Worm (Caenorhabditis elegans) whole organism, young adult: ENCODE measurements around the gene Y43F8B.15.

ENCODE experiments used
- B0035.1 ChIP-seq: sonication (generic microtip); optimal IDR thresholded peaks from 2 replicates; lab custom pipeline; 2016; ENCODE audit warnings: missing genetic modification characterization, mild to moderate bottlenecking, missing compliant biosample characterization, missing genotype, missing genetic modification reagents
- F10E7.11 ChIP-seq: sonication (generic microtip); optimal IDR thresholded peaks from 2 replicates; lab custom pipeline; 2017; ENCODE audit warnings: mild to moderate bottlenecking, missing genetic modification characterization, moderate library complexity, missing compliant biosample characterization
- F22D6.2 ChIP-seq: sonication (generic microtip); optimal IDR thresholded peaks from 2 replicates; lab custom pipeline; 2016; ENCODE audit warnings: mild to moderate bottlenecking, missing genetic modification characterization, missing compliant biosample characterization
- F33H1.4 ChIP-seq: fragments of 200-800 bp; sonication (Bioruptor generic); IDR thresholded peaks from 2 replicates; pipeline ENCODE4 v1.3.6; 2022; ENCODE audit warnings: missing genetic modification reagents, missing genetic modification characterization, missing compliant biosample characterization
- F37B4.10 ChIP-seq: fragments of 200-800 bp; sonication (Bioruptor generic); IDR thresholded peaks from 2 replicates; pipeline ENCODE4 v1.3.6; 2022; ENCODE audit warnings: missing genetic modification characterization, missing compliant biosample characterization
- F49E8.2 ChIP-seq: sonication (generic microtip); optimal IDR thresholded peaks from 3 replicates; lab custom pipeline; 2017; ENCODE audit warnings: missing genetic modification characterization, mild to moderate bottlenecking, missing compliant biosample characterization, antibody characterized with exemption, moderate library complexity; ENCODE audit not compliant: insufficient read depth
- T26A5.8 ChIP-seq: sonication (generic microtip); optimal IDR thresholded peaks from 2 replicates; lab custom pipeline; 2016; ENCODE audit warnings: missing genetic modification characterization, missing compliant biosample characterization
- Y53F4B.3 ChIP-seq: fragments of 200-800 bp; sonication (Bioruptor generic); IDR thresholded peaks from 2 replicates; pipeline ENCODE4 v1.3.6; 2022; ENCODE audit warnings: missing genetic modification reagents, missing genetic modification characterization, missing compliant biosample characterization
- Y56A3A.18 ChIP-seq: fragments of 200-800 bp; sonication (Bioruptor generic); IDR thresholded peaks from 2 replicates; pipeline ENCODE4 v1.3.6; 2022; ENCODE audit warnings: missing genetic modification reagents, missing genetic modification characterization, missing compliant biosample characterization
- Y67H2A.10 ChIP-seq: fragments of 200-800 bp; sonication (Bioruptor generic); conservative IDR thresholded peaks from 2 replicates; pipeline ENCODE4 v1.3.6; 2022; ENCODE audit warnings: missing genetic modification reagents, missing genetic modification characterization, missing compliant biosample characterization
- aptf-2 ChIP-seq: fragments of 200-800 bp; sonication (Bioruptor generic); conservative IDR thresholded peaks from 2 replicates; pipeline ENCODE4 v1.3.6; 2022; ENCODE audit warnings: missing genetic modification reagents, missing genetic modification characterization, missing compliant biosample characterization
- atf-7 ChIP-seq: sonication (generic microtip); optimal IDR thresholded peaks from 2 replicates; lab custom pipeline; 2017; ENCODE audit warnings: mild to moderate bottlenecking, missing genetic modification characterization, missing compliant biosample characterization
- bed-1 ChIP-seq: fragments of 200-800 bp; sonication (Bioruptor generic); IDR thresholded peaks from 2 replicates; pipeline ENCODE4 v1.3.6; 2022; ENCODE audit warnings: missing genetic modification reagents, missing genetic modification characterization, missing compliant biosample characterization
- cebp-1 ChIP-seq, 2 experiments: fragments of 200-800 bp in 1 of 2; sonication (Bioruptor generic) in 1 of 2; sonication (generic microtip) in 1 of 2; IDR thresholded peaks in 1 of 2; optimal IDR thresholded peaks in 1 of 2; 2 replicates each; pipeline versions ENCODE4 v1.3.6 to Lab custom; 2017 to 2022; ENCODE audit warnings: missing compliant biosample characterization in 2 of 2, missing genetic modification characterization in 2 of 2, mild to moderate bottlenecking in 1 of 2, missing genetic modification reagents in 1 of 2, moderate library complexity in 1 of 2
- cebp-2 ChIP-seq: fragments of 200-800 bp; sonication (Bioruptor generic); IDR thresholded peaks from 2 replicates; pipeline ENCODE4 v1.3.6; 2022; ENCODE audit warnings: missing genetic modification characterization, missing compliant biosample characterization
- dpff-1 ChIP-seq: sonication (generic microtip); optimal IDR thresholded peaks from 2 replicates; lab custom pipeline; 2017; ENCODE audit warnings: mild to moderate bottlenecking, missing genetic modification characterization, missing compliant biosample characterization
- egrh-3 ChIP-seq: fragments of 200-800 bp; sonication (Bioruptor generic); IDR thresholded peaks from 2 replicates; pipeline ENCODE4 v1.3.6; 2022; ENCODE audit warnings: missing genetic modification reagents, missing genetic modification characterization, missing compliant biosample characterization
- fkh-3 ChIP-seq: sonication (generic microtip); optimal IDR thresholded peaks from 2 replicates; lab custom pipeline; 2016; ENCODE audit warnings: mild to moderate bottlenecking, missing genetic modification characterization, missing compliant biosample characterization
- him-1 ChIP-seq: sonication (generic microtip); optimal IDR thresholded peaks from 2 replicates; lab custom pipeline; 2016; ENCODE audit warnings: missing genotype, missing genetic modification reagents, missing genetic modification characterization, missing compliant biosample characterization
- hlh-26 ChIP-seq: fragments of 200-800 bp; sonication (Bioruptor generic); conservative IDR thresholded peaks from 2 replicates; pipeline ENCODE4 v1.3.6; 2022; ENCODE audit warnings: missing genetic modification reagents, missing genetic modification characterization, missing compliant biosample characterization
- lir-1 ChIP-seq: fragments of 200-800 bp; sonication (Bioruptor generic); conservative IDR thresholded peaks from 2 replicates; pipeline ENCODE4 v1.3.6; 2022; ENCODE audit warnings: missing genetic modification reagents, missing genetic modification characterization, missing compliant biosample characterization
- madf-6 ChIP-seq: fragments of 200-800 bp; sonication (Bioruptor generic); IDR thresholded peaks from 2 replicates; pipeline ENCODE4 v1.3.6; 2022; ENCODE audit warnings: missing genetic modification reagents, missing genetic modification characterization, missing compliant biosample characterization
- mcd-1 ChIP-seq: fragments of 200-800 bp; sonication (Bioruptor generic); IDR thresholded peaks from 2 replicates; pipeline ENCODE4 v1.3.6; 2022; ENCODE audit warnings: missing genetic modification reagents, missing genetic modification characterization, missing compliant biosample characterization
- mes-4 ChIP-seq: sonication (generic microtip); optimal IDR thresholded peaks from 2 replicates; lab custom pipeline; 2016; ENCODE audit warnings: missing genotype, missing genetic modification characterization, missing compliant biosample characterization
- nfyb-1 ChIP-seq: fragments of 200-800 bp; sonication (Bioruptor generic); IDR thresholded peaks from 2 replicates; pipeline ENCODE4 v1.3.6; 2022; ENCODE audit warnings: missing genetic modification reagents, missing genetic modification characterization, missing compliant biosample characterization
- nhr-120 ChIP-seq: fragments of 200-800 bp; sonication (Bioruptor generic); IDR thresholded peaks from 2 replicates; pipeline ENCODE4 v1.3.6; 2022; ENCODE audit warnings: missing genetic modification characterization, missing compliant biosample characterization
- rpc-1 ChIP-seq, 2 experiments: fragments of 150-350 bp in 1 of 2; sonication (generic microtip) in 1 of 2; optimal IDR thresholded peaks; 2 replicates each; lab custom pipeline; 2014 to 2018; ENCODE audit warnings: missing biosample characterization in 1 of 2, missing genetic modification characterization in 1 of 2, missing genetic modification reagents in 1 of 2, missing genotype in 1 of 2
- sdz-38 ChIP-seq: sonication (generic microtip); optimal IDR thresholded peaks from 2 replicates; lab custom pipeline; 2016; ENCODE audit warnings: missing genotype, missing genetic modification characterization, missing compliant biosample characterization
- snpc-1.1 ChIP-seq: sonication (generic microtip); optimal IDR thresholded peaks from 2 replicates; lab custom pipeline; 2017; ENCODE audit warnings: missing genetic modification characterization, mild to moderate bottlenecking, missing compliant biosample characterization, antibody characterized with exemption, moderate library complexity, missing genotype, missing genetic modification reagents; ENCODE audit not compliant: insufficient read depth
- snpc-3.4 ChIP-seq: sonication (generic microtip); optimal IDR thresholded peaks from 2 replicates; lab custom pipeline; 2017; ENCODE audit warnings: missing genetic modification characterization, mild to moderate bottlenecking, missing compliant biosample characterization, antibody characterized with exemption, moderate library complexity, missing genotype, missing genetic modification reagents
- tbp1 ChIP-seq: fragments of 200-800 bp; sonication (Bioruptor generic); optimal IDR thresholded peaks from 2 replicates; lab custom pipeline; 2018; ENCODE audit warnings: mild to moderate bottlenecking, missing genetic modification characterization, missing compliant biosample characterization
- tbx-9 ChIP-seq: sonication (generic microtip); optimal IDR thresholded peaks from 2 replicates; lab custom pipeline; 2016; ENCODE audit warnings: borderline replicate concordance, missing genetic modification characterization, inconsistent platforms, missing compliant biosample characterization
- tlf-1 ChIP-seq: fragments of 200-800 bp; sonication (Bioruptor generic); optimal IDR thresholded peaks from 2 replicates; lab custom pipeline; 2018; ENCODE audit warnings: mild to moderate bottlenecking, missing genetic modification characterization, missing compliant biosample characterization
- unc-130 ChIP-seq: sonication (generic microtip); optimal IDR thresholded peaks from 2 replicates; lab custom pipeline; 2016; ENCODE audit warnings: missing genetic modification reagents, missing genetic modification characterization, missing compliant biosample characterization
- zfh-2 ChIP-seq: fragments of 200-800 bp; sonication (Bioruptor generic); conservative IDR thresholded peaks from 2 replicates; pipeline ENCODE4 v1.3.6; 2022; ENCODE audit warnings: missing genetic modification reagents, missing genetic modification characterization, missing compliant biosample characterization
- ztf-26 ChIP-seq: sonication (generic microtip); optimal IDR thresholded peaks from 2 replicates; lab custom pipeline; 2017; ENCODE audit warnings: missing genetic modification characterization, missing compliant biosample characterization
- ztf-28 ChIP-seq: fragments of 200-800 bp; sonication (Bioruptor generic); IDR thresholded peaks from 2 replicates; pipeline ENCODE4 v1.3.6; 2022; ENCODE audit warnings: missing genetic modification reagents, missing genetic modification characterization, missing compliant biosample characterization
- ztf-3 ChIP-seq: fragments of 200-800 bp; sonication (Bioruptor generic); optimal IDR thresholded peaks from 2 replicates; lab custom pipeline; 2018; ENCODE audit warnings: mild to moderate bottlenecking, missing genetic modification characterization, missing compliant biosample characterization

Gene Y43F8B.15

ce11 chrV:19495587-19495986 is 33.7 kb upstream of the Y43F8B.15 start, which contains the start of gene scl-21:
Gene scl-21, minus strand, starts transcription at chrV:19495687.
- TF ChIP-seq Y67H2A.10 (GFP tag; lab: Robert Waterston, UW) (no peak), snpc-1.1 (tag; lab: Kevin White, UChicago) (no peak), dpff-1 (tag; lab: Kevin White, UChicago) (no peak), F37B4.10 (no peak), nfyb-1 (no peak), F33H1.4 (GFP tag; lab: Robert Waterston, UW) (no peak), ztf-28 (GFP tag; lab: Robert Waterston, UW) (no peak), F22D6.2 (tag; lab: Kevin White, UChicago) (no peak), F49E8.2 (tag; lab: Kevin White, UChicago) (no peak), aptf-2 (GFP tag; lab: Robert Waterston, UW) (no peak), hlh-26 (GFP tag; lab: Robert Waterston, UW) (no peak), unc-130 (GFP tag; lab: Kevin White, UChicago) (no peak), sdz-38 (tag; lab: Kevin White, UChicago) (no peak), tbx-9 (no peak), ztf-3 (GFP tag; lab: Kevin White, UChicago) (no peak)
- TF ChIP-seq, all 124 proteins: peak for 0

ce11 chrV:19495145-19495544 is 33.2 kb upstream of the Y43F8B.15 start:
- TF ChIP-seq mcd-1 (GFP tag; lab: Robert Waterston, UW) (0 out of 2 replicates have a peak, but pooled peaks have one; percentile 11), zfh-2 (GFP tag; lab: Robert Waterston, UW) (peak; percentile 83), fkh-3 (tag; lab: Kevin White, UChicago) (no peak), ztf-28 (GFP tag; lab: Robert Waterston, UW) (0 out of 2 replicates have a peak, but pooled peaks have one; percentile 36), ztf-3 (GFP tag; lab: Kevin White, UChicago) (no peak), rpc-1 (optimal IDR thresholded peaks at IDR 0.05; lab: Kevin White, UChicago) (no peak), rpc-1 (tag; optimal IDR thresholded peaks at IDR 0.05; lab: Kevin White, UChicago) (peak; percentile 22), nfyb-1 (no peak), egrh-3 (peak; percentile 72; the same call in 1 of the 2 replicates)
- TF ChIP-seq, all 124 proteins: peak for 5

- TF ChIP-seq mes-4: no peak
- no peak for TF ChIP-seq tbx-9
- no peak for TF ChIP-seq lir-1 (GFP tag; lab: Robert Waterston, UW)
- no peak for TF ChIP-seq tbp1 (GFP tag; lab: Kevin White, UChicago)
- no peak for TF ChIP-seq F10E7.11 (tag; lab: Kevin White, UChicago)
- no peak for TF ChIP-seq cebp-2 (GFP tag; lab: Robert Waterston, UW)
- TF ChIP-seq zfh-2 (GFP tag; lab: Robert Waterston, UW): no peak
- TF ChIP-seq madf-6 (GFP tag; lab: Robert Waterston, UW): no peak
- TF ChIP-seq, all 124 proteins: peak for 0
These were observed 29.4 kb upstream of the Y43F8B.15 start, which contains the start of gene Y43F8B.29 for ce11 chrV:19491302-19491701. Gene Y43F8B.29, plus strand, starts transcription at chrV:19491602.

- TF ChIP-seq tlf-1 (no peak), nfyb-1 (no peak), tbp1 (GFP tag; lab: Kevin White, UChicago) (no peak), Y53F4B.3 (no peak), atf-7 (tag; lab: Kevin White, UChicago) (no peak), B0035.1 (tag; lab: Kevin White, UChicago) (no peak), bed-1 (GFP tag; lab: Robert Waterston, UW) (no peak), F22D6.2 (tag; lab: Kevin White, UChicago) (no peak), Y56A3A.18 (GFP tag; lab: Robert Waterston, UW) (no peak), snpc-3.4 (tag; lab: Kevin White, UChicago) (no peak), T26A5.8 (tag; lab: Kevin White, UChicago) (no peak), him-1 (no peak), F37B4.10 (no peak), cebp-1 (GFP tag; IDR thresholded peaks at IDR 0.05; lab: Robert Waterston, UW) (no peak), cebp-1 (tag; optimal IDR thresholded peaks at IDR 0.05; lab: Kevin White, UChicago) (no peak), egrh-3 (no peak), mes-4 (no peak), rpc-1 (optimal IDR thresholded peaks at IDR 0.05; lab: Kevin White, UChicago) (no peak), rpc-1 (tag; optimal IDR thresholded peaks at IDR 0.05; lab: Kevin White, UChicago) (no peak), ztf-26 (tag; lab: Kevin White, UChicago) (no peak), nhr-120 (GFP tag; lab: Robert Waterston, UW) (no peak)
These were observed 28.5 kb upstream of the Y43F8B.15 start, which contains the start of gene Y43F8B.7 for ce11 chrV:19490461-19490860. Gene Y43F8B.7, plus strand, starts transcription at chrV:19490761.
